Worm (Caenorhabditis elegans) whole organism, L4 larva: ENCODE data around the gene H02F09.3.

ENCODE experiments used
- D1046.2 ChIP-seq: fragments of 200-800 bp; sonication (Bioruptor generic); IDR thresholded peaks from 2 replicates; pipeline ENCODE4 v1.3.6; 2022; ENCODE audit warnings: missing genetic modification characterization, missing compliant biosample characterization
- F26F4.8 ChIP-seq: fragments of 200-800 bp; sonication (Bioruptor generic); conservative IDR thresholded peaks from 2 replicates; pipeline ENCODE4 v1.3.6; 2022; ENCODE audit warnings: missing genetic modification characterization, missing compliant biosample characterization
- F37D6.2 ChIP-seq: sonication (generic microtip); optimal IDR thresholded peaks from 2 replicates; lab custom pipeline; 2016; ENCODE audit warnings: mild to moderate bottlenecking, missing genetic modification characterization, missing compliant biosample characterization
- F49E8.2 ChIP-seq: sonication (generic microtip); optimal IDR thresholded peaks from 2 replicates; lab custom pipeline; 2016; ENCODE audit warnings: missing compliant biosample characterization, mild to moderate bottlenecking, missing genetic modification characterization, borderline replicate concordance
- T26A8.4 ChIP-seq: fragments of 200-800 bp; sonication (Bioruptor generic); IDR thresholded peaks from 2 replicates; pipeline ENCODE4 v1.3.6; 2022; ENCODE audit warnings: missing genetic modification characterization, missing compliant biosample characterization
- aha-1 ChIP-seq: fragments of 150-350 bp; peaks from one replicate; lab custom pipeline; 2014; ENCODE audit warnings: missing biosample characterization, missing genetic modification characterization
- ceh-28 ChIP-seq: fragments of 150-350 bp; optimal IDR thresholded peaks from 2 replicates; lab custom pipeline; 2014; ENCODE audit warnings: missing biosample characterization, missing genetic modification reagents, missing genetic modification characterization
- ceh-32 ChIP-seq: sonication (generic microtip); optimal IDR thresholded peaks from 2 replicates; lab custom pipeline; 2016; ENCODE audit warnings: mild to moderate bottlenecking, missing genetic modification characterization, missing compliant biosample characterization; ENCODE audit not compliant: poor library complexity
- ceh-44 ChIP-seq: fragments of 200-800 bp; sonication (Bioruptor generic); IDR thresholded peaks from 2 replicates; pipeline ENCODE4 v1.3.6; 2022; ENCODE audit warnings: missing genetic modification reagents, missing genetic modification characterization, missing compliant biosample characterization
- ctbp-1 ChIP-seq: fragments of 200-800 bp; sonication (Bioruptor generic); IDR thresholded peaks from 2 replicates; pipeline ENCODE4 v1.3.6; 2022; ENCODE audit warnings: missing genetic modification reagents, missing genetic modification characterization, missing compliant biosample characterization
- daf-8 ChIP-seq: fragments of 200-800 bp; sonication (Bioruptor generic); IDR thresholded peaks from 2 replicates; pipeline ENCODE4 v1.3.6; 2022; ENCODE audit warnings: missing genetic modification characterization, missing compliant biosample characterization
- dmd-6 ChIP-seq: fragments of 200-800 bp; sonication (Bioruptor generic); IDR thresholded peaks from 2 replicates; pipeline ENCODE4 v1.3.6; 2022; ENCODE audit warnings: missing genetic modification reagents, missing genetic modification characterization, missing compliant biosample characterization
- dpl-1 ChIP-seq: fragments of 150-350 bp; optimal IDR thresholded peaks from 2 replicates; lab custom pipeline; 2014; ENCODE audit warnings: missing biosample characterization, missing genetic modification reagents, missing genetic modification characterization
- hif-1 ChIP-seq, 2 experiments: sonication (generic microtip); optimal IDR thresholded peaks; 2 replicates each; lab custom pipeline; 2016 to 2017; ENCODE audit warnings: missing compliant biosample characterization in 2 of 2, missing genetic modification characterization in 2 of 2, missing genetic modification reagents in 2 of 2, missing genotype in 2 of 2, mild to moderate bottlenecking in 1 of 2
- hmg-1.1 ChIP-seq: fragments of 200-800 bp; sonication (Bioruptor generic); IDR thresholded peaks from 2 replicates; pipeline ENCODE4 v1.3.6; 2022; ENCODE audit warnings: missing genetic modification reagents, missing genetic modification characterization, missing compliant biosample characterization
- lin-39 ChIP-seq: fragments of 150-350 bp; optimal IDR thresholded peaks from 2 replicates; lab custom pipeline; 2014; ENCODE audit warnings: missing biosample characterization, missing genetic modification reagents, missing genetic modification characterization
- lir-3 ChIP-seq: sonication (generic microtip); optimal IDR thresholded peaks from 2 replicates; lab custom pipeline; 2016; ENCODE audit warnings: mild to moderate bottlenecking, missing genetic modification characterization, missing compliant biosample characterization
- madf-5 ChIP-seq, 2 experiments: fragments of 200-800 bp; sonication (Bioruptor generic); IDR thresholded peaks; 2 replicates each; pipeline ENCODE4 v1.3.6; 2022; ENCODE audit warnings: missing compliant biosample characterization in 2 of 2, missing genetic modification characterization in 2 of 2
- mep-1 ChIP-seq: fragments of 150-350 bp; sonication (generic microtip); optimal IDR thresholded peaks from 3 replicates; lab custom pipeline; 2014; ENCODE audit warnings: missing biosample characterization, missing genetic modification characterization
- nhr-10 ChIP-seq: fragments of 150-350 bp; optimal IDR thresholded peaks from 2 replicates; lab custom pipeline; 2014; ENCODE audit warnings: missing biosample characterization, missing genetic modification characterization
- nhr-11 ChIP-seq: fragments of 150-350 bp; optimal IDR thresholded peaks from 2 replicates; lab custom pipeline; 2014; ENCODE audit warnings: missing biosample characterization, missing genetic modification characterization
- nhr-237 ChIP-seq: sonication (generic microtip); optimal IDR thresholded peaks from 2 replicates; lab custom pipeline; 2017; ENCODE audit warnings: missing biosample characterization, missing genetic modification characterization
- nhr-28 ChIP-seq: fragments of 150-350 bp; optimal IDR thresholded peaks from 2 replicates; lab custom pipeline; 2014; ENCODE audit warnings: missing biosample characterization, missing genetic modification characterization
- pqm-1 ChIP-seq: sonication (generic microtip); optimal IDR thresholded peaks from 2 replicates; lab custom pipeline; 2017; ENCODE audit warnings: missing biosample characterization, missing genetic modification characterization
- set-16 ChIP-seq: fragments of 200-800 bp; sonication (Bioruptor generic); IDR thresholded peaks from 2 replicates; pipeline ENCODE4 v1.3.6; 2022; ENCODE audit warnings: missing genetic modification reagents, missing genetic modification characterization, missing compliant biosample characterization
- snpc-4 ChIP-seq: fragments of 150-350 bp; optimal IDR thresholded peaks from 2 replicates; lab custom pipeline; 2014; ENCODE audit warnings: missing biosample characterization, missing genetic modification characterization
- tra-1 ChIP-seq: fragments of 200-800 bp; sonication (Bioruptor generic); IDR thresholded peaks from 2 replicates; pipeline ENCODE4 v1.3.6; 2022; ENCODE audit warnings: missing genetic modification reagents, missing genetic modification characterization, missing compliant biosample characterization
- unc-62 ChIP-seq, 3 experiments: fragments of 150-350 bp in 1 of 3; sonication (generic microtip); optimal IDR thresholded peaks in 2 of 3; peaks in 1 of 3; 1 replicate in 1 of 3; 2 replicates in 2 of 3; lab custom pipeline; 2014 to 2017; ENCODE audit warnings: missing biosample characterization in 3 of 3, missing genetic modification characterization in 3 of 3, missing genetic modification reagents in 3 of 3, missing genotype in 1 of 3
- zag-1 ChIP-seq: fragments of 150-350 bp; optimal IDR thresholded peaks from 2 replicates; lab custom pipeline; 2014; ENCODE audit warnings: missing biosample characterization, missing genetic modification characterization
- zip-11 ChIP-seq: fragments of 200-800 bp; sonication (Bioruptor generic); IDR thresholded peaks from 2 replicates; pipeline ENCODE4 v1.3.6; 2022; ENCODE audit warnings: missing genetic modification characterization, missing compliant biosample characterization
- ztf-11 ChIP-seq: fragments of 150-350 bp; optimal IDR thresholded peaks from 2 replicates; lab custom pipeline; 2014; ENCODE audit warnings: missing biosample characterization, missing genetic modification characterization
- ztf-7 ChIP-seq: fragments of 150-350 bp; optimal IDR thresholded peaks from 2 replicates; lab custom pipeline; 2014; ENCODE audit warnings: missing biosample characterization, missing genetic modification characterization

H02F09.3 gene

ce11 chrX:1546878-1547555 is 21.5 kb upstream of the H02F09.3 start, which contains the start of gene K06A9.1:
Gene K06A9.1, plus strand, starts transcription at chrX:1547505.
- no peak for TF ChIP-seq hmg-1.1 (GFP tag; lab: Robert Waterston, UW)
- TF ChIP-seq nhr-28 (tag; lab: Kevin White, UChicago) = peak; percentile 22
- peak; percentile 40 for TF ChIP-seq dmd-6
- no peak for TF ChIP-seq dpl-1 (GFP tag; lab: Kevin White, UChicago)
- peak in 1 of 2 experiments; percentile 27 for TF ChIP-seq unc-62 (GFP tag; optimal IDR thresholded peaks at IDR 0.05 in 1 of 2; lab: Kevin White, UChicago)
- no peak for TF ChIP-seq unc-62 (tag; optimal IDR thresholded peaks at IDR 0.05; lab: Kevin White, UChicago)
- peak; percentile 69 for TF ChIP-seq pqm-1 (tag; lab: Kevin White, UChicago)

ce11 chrX:1548471-1548870 is 20.0 kb upstream of the H02F09.3 start:
- TF ChIP-seq D1046.2 (0 out of 2 replicates have a peak, but pooled peaks have one; percentile 39), set-16 (peak; percentile 92), F26F4.8 (GFP tag; lab: Robert Waterston, UW) (0 out of 2 replicates have a peak, but pooled peaks have one; percentile 35)

- TF ChIP-seq unc-62 (GFP tag; optimal IDR thresholded peaks at IDR 0.05 in 1 of 2; lab: Kevin White, UChicago) (peak in 1 of 2 experiments; percentile 65), unc-62 (tag; optimal IDR thresholded peaks at IDR 0.05; lab: Kevin White, UChicago) (no peak), set-16 (peak; percentile 55), nhr-11 (no peak), T26A8.4 (no peak), mep-1 (no peak), ztf-7 (tag; lab: Kevin White, UChicago) (no peak)
- TF ChIP-seq, all 104 proteins: peak for 2
Observed at ce11 chrX:1549095-1549494, 19.4 kb upstream of the H02F09.3 start.

- TF ChIP-seq aha-1 (peak; percentile 90), ztf-7 (tag; lab: Kevin White, UChicago) (no peak)
Observed at ce11 chrX:1556917-1557316, 11.6 kb upstream of the H02F09.3 start.

ce11 chrX:1571949-1572348 is 3.5 kb downstream of the H02F09.3 start, which contains the start of gene H02F09.2:
Gene H02F09.2, plus strand, starts transcription at chrX:1572249.
- TF ChIP-seq daf-8 = no peak
- no peak for TF ChIP-seq F49E8.2 (tag; lab: Kevin White, UChicago)
- no peak for TF ChIP-seq hif-1 (tag; optimal IDR thresholded peaks at IDR 0.05; lab: Kevin White, UChicago)
- TF ChIP-seq nhr-237 = no peak
- TF ChIP-seq snpc-4 (tag; lab: Kevin White, UChicago) = no peak
- TF ChIP-seq ctbp-1 (GFP tag; lab: Robert Waterston, UW) = no peak
- no peak for TF ChIP-seq ceh-28 (tag; lab: Kevin White, UChicago)
- no peak for TF ChIP-seq lir-3 (tag; lab: Kevin White, UChicago)
- TF ChIP-seq ceh-44 (GFP tag; lab: Robert Waterston, UW) = no peak
- no peak for TF ChIP-seq ceh-32 (tag; lab: Kevin White, UChicago)
- no peak for TF ChIP-seq zip-11 (GFP tag; lab: Robert Waterston, UW)
- TF ChIP-seq zag-1 = no peak
- no peak for TF ChIP-seq F37D6.2 (tag; lab: Kevin White, UChicago)
- TF ChIP-seq unc-62 (GFP tag; optimal IDR thresholded peaks at IDR 0.05 in 1 of 2; lab: Kevin White, UChicago) = no peak
- TF ChIP-seq unc-62 (tag; optimal IDR thresholded peaks at IDR 0.05; lab: Kevin White, UChicago) = no peak
- TF ChIP-seq madf-5 (GFP tag; IDR thresholded peaks at IDR 0.05; lab: Robert Waterston, UW) = no peak

ce11 chrX:1576337-1576736 is 7.9 kb downstream of the H02F09.3 start, which contains the start of gene wrt-9:
Gene wrt-9, plus strand, starts transcription at chrX:1576637.
- no peak for TF ChIP-seq ztf-11 (tag; lab: Kevin White, UChicago)
- TF ChIP-seq tra-1 (GFP tag; lab: Robert Waterston, UW) = no peak
- TF ChIP-seq lin-39 = no peak
- TF ChIP-seq nhr-10 = no peak
- no peak for TF ChIP-seq zip-11 (GFP tag; lab: Robert Waterston, UW)
